Worm (Caenorhabditis elegans): ENCODE results near the gene dmd-3.

dmd-3 gene

ce11 chrV:19655151-19655550, at the start of gene dmd-3:
TSS of gene dmd-3 (minus strand) at chrV:19655251.
- no peak for TF ChIP-seq ceh-79 (tag; optimal IDR thresholded peaks at IDR 0.05)
- no peak for TF ChIP-seq rpc-1 (optimal IDR thresholded peaks at IDR 0.05)
- TF ChIP-seq rpc-1 (tag; optimal IDR thresholded peaks at IDR 0.05) = peak; percentile 3

- TF ChIP-seq egrh-3 (GFP tag; IDR thresholded peaks at IDR 0.05) (peak; percentile 28; the same call in 1 of the 2 replicates), akir-1 (GFP tag; optimal IDR thresholded peaks at IDR 0.05) (no peak), sdz-38 (tag; optimal IDR thresholded peaks at IDR 0.05) (no peak), snpc-4 (GFP tag; optimal IDR thresholded peaks at IDR 0.05) (no peak), snpc-4 (tag; optimal IDR thresholded peaks at IDR 0.05) (peak in 1 of 4 experiments; percentile 7), xnd-1 (tag; optimal IDR thresholded peaks at IDR 0.05) (peak; percentile 73), C06A6.2 (GFP tag; conservative IDR thresholded peaks at IDR 0.05) (no peak), lin-54 (GFP tag; optimal IDR thresholded peaks at IDR 0.05) (peak; percentile 9), zim-3 (tag; optimal IDR thresholded peaks at IDR 0.05) (no peak), somi-1 (GFP tag; optimal IDR thresholded peaks at IDR 0.05) (no peak), madf-10 (tag; optimal IDR thresholded peaks at IDR 0.05) (no peak), Y95B8A.8 (GFP tag; IDR thresholded peaks at IDR 0.05) (no peak), lir-1 (GFP tag; conservative IDR thresholded peaks at IDR 0.05) (no peak), ZK185.1 (tag; optimal IDR thresholded peaks at IDR 0.05; ENCODE audit: poor library complexity, severe bottlenecking) (no peak), ceh-100 (GFP tag; IDR thresholded peaks at IDR 0.05) (no peak), nhr-80 (tag; optimal IDR thresholded peaks at IDR 0.05) (peak; percentile 51), ceh-91 (GFP tag; IDR thresholded peaks at IDR 0.05) (no peak), F37B4.10 (GFP tag; IDR thresholded peaks at IDR 0.05) (no peak), madf-3 (GFP tag; IDR thresholded peaks at IDR 0.05) (no peak), F33H1.4 (GFP tag; IDR thresholded peaks at IDR 0.05) (peak; percentile 87), madf-8 (GFP tag; conservative IDR thresholded peaks at IDR 0.05) (peak; percentile 47; the same call in 1 of the 2 replicates), madf-6 (GFP tag; IDR thresholded peaks at IDR 0.05) (peak; percentile 75), T07F8.4 (tag; optimal IDR thresholded peaks at IDR 0.05) (no peak), efl-1 (GFP tag; optimal IDR thresholded peaks at IDR 0.05) (peak; percentile 2), fkh-3 (tag; optimal IDR thresholded peaks at IDR 0.05) (no peak), zfh-2 (GFP tag; conservative IDR thresholded peaks at IDR 0.05) (peak; percentile 81), D2030.7 (GFP tag; IDR thresholded peaks at IDR 0.05) (peak; percentile 31; the same call in 1 of the 2 replicates), him-1 (tag; optimal IDR thresholded peaks at IDR 0.05) (peak; percentile 16), snpc-3.4 (tag; optimal IDR thresholded peaks at IDR 0.05) (no peak), lsl-1 (GFP tag; optimal IDR thresholded peaks at IDR 0.05) (peak; percentile 77), mcd-1 (GFP tag; IDR thresholded peaks at IDR 0.05) (0 out of 2 replicates have a peak, but pooled peaks have one; percentile 9), tlf-1 (GFP tag; optimal IDR thresholded peaks at IDR 0.05) (no peak), B0336.3 (GFP tag; IDR thresholded peaks at IDR 0.05) (peak; percentile 38; the same call in 1 of the 2 replicates)
These were observed 42.5 kb upstream of the dmd-3 start, which contains the start of the genes Y43F8C.13 and ani-3 for ce11 chrV:19697348-19698172. TSS of gene Y43F8C.13 (minus strand) at chrV:19697398. TSS of gene ani-3 (plus strand) at chrV:19697732.

- no peak for TF ChIP-seq ceh-40 (GFP tag; IDR thresholded peaks at IDR 0.05)
- no peak for TF ChIP-seq bed-2 (GFP tag; IDR thresholded peaks at IDR 0.05)
- TF ChIP-seq F10E7.11 (tag; optimal IDR thresholded peaks at IDR 0.05) = no peak
- TF ChIP-seq ceh-91 (GFP tag; IDR thresholded peaks at IDR 0.05) = no peak
- TF ChIP-seq xnd-1 (tag; optimal IDR thresholded peaks at IDR 0.05) = no peak
- no peak for TF ChIP-seq lin-54 (GFP tag; optimal IDR thresholded peaks at IDR 0.05)
- no peak for TF ChIP-seq let-526 (GFP tag; IDR thresholded peaks at IDR 0.05)
- no peak for TF ChIP-seq ztf-26 (tag; optimal IDR thresholded peaks at IDR 0.05)
- TF ChIP-seq cebp-2 (GFP tag; IDR thresholded peaks at IDR 0.05) = no peak
- no peak for TF ChIP-seq aptf-2 (GFP tag; conservative IDR thresholded peaks at IDR 0.05)
- no peak for TF ChIP-seq hrde-1 (tag; optimal IDR thresholded peaks at IDR 0.05; ENCODE audit: borderline replicate concordance)
- no peak for TF ChIP-seq Y53G8AR.9 (GFP tag; conservative IDR thresholded peaks at IDR 0.05)
- TF ChIP-seq nhr-90 (tag; optimal IDR thresholded peaks at IDR 0.05) = no peak
- no peak for TF ChIP-seq Y67H2A.10 (GFP tag; conservative IDR thresholded peaks at IDR 0.05)
These were observed 36.9 kb upstream of the dmd-3 start for ce11 chrV:19691954-19692353.

Measured in whole organism, young adult.